Worm (Caenorhabditis elegans) whole organism, young adult: Measurements from ENCODE around the gene C08E8.3.

ENCODE experiments used
- C17E4.6 ChIP-seq: fragments of 200-800 bp; sonication (Bioruptor generic); IDR thresholded peaks from 2 replicates; pipeline ENCODE4 v1.3.6; 2022; ENCODE audit warnings: missing genetic modification reagents, missing genetic modification characterization, missing compliant biosample characterization
- D2030.7 ChIP-seq: fragments of 200-800 bp; sonication (Bioruptor generic); IDR thresholded peaks from 2 replicates; pipeline ENCODE4 v1.3.6; 2022; ENCODE audit warnings: missing genetic modification reagents, missing genetic modification characterization, missing compliant biosample characterization
- F10E7.11 ChIP-seq: sonication (generic microtip); optimal IDR thresholded peaks from 2 replicates; lab custom pipeline; 2017; ENCODE audit warnings: mild to moderate bottlenecking, missing genetic modification characterization, moderate library complexity, missing compliant biosample characterization
- F23B12.7 ChIP-seq: sonication (generic microtip); optimal IDR thresholded peaks from 2 replicates; lab custom pipeline; 2017; ENCODE audit warnings: missing genetic modification characterization, mild to moderate bottlenecking, missing compliant biosample characterization, antibody characterized with exemption, moderate library complexity; ENCODE audit not compliant: insufficient read depth
- F37B4.10 ChIP-seq: fragments of 200-800 bp; sonication (Bioruptor generic); IDR thresholded peaks from 2 replicates; pipeline ENCODE4 v1.3.6; 2022; ENCODE audit warnings: missing genetic modification characterization, missing compliant biosample characterization
- F39B2.1 ChIP-seq: fragments of 200-800 bp; sonication (Bioruptor generic); IDR thresholded peaks from 2 replicates; pipeline ENCODE4 v1.3.6; 2022; ENCODE audit warnings: missing genetic modification reagents, missing genetic modification characterization, missing compliant biosample characterization
- F55B11.4 ChIP-seq: sonication (generic microtip); optimal IDR thresholded peaks from 2 replicates; lab custom pipeline; 2016; ENCODE audit warnings: missing compliant biosample characterization, missing genetic modification characterization, borderline replicate concordance; ENCODE audit not compliant: insufficient read depth
- K12H6.12 ChIP-seq: fragments of 200-800 bp; sonication (Bioruptor generic); optimal IDR thresholded peaks from 2 replicates; lab custom pipeline; 2018; ENCODE audit warnings: mild to moderate bottlenecking, missing genetic modification characterization, missing compliant biosample characterization
- T07F8.4 ChIP-seq: sonication (generic microtip); optimal IDR thresholded peaks from 2 replicates; lab custom pipeline; 2016; ENCODE audit warnings: mild to moderate bottlenecking, missing genetic modification characterization, moderate library complexity, missing compliant biosample characterization
- Y53F4B.3 ChIP-seq: fragments of 200-800 bp; sonication (Bioruptor generic); IDR thresholded peaks from 2 replicates; pipeline ENCODE4 v1.3.6; 2022; ENCODE audit warnings: missing genetic modification reagents, missing genetic modification characterization, missing compliant biosample characterization
- Y53G8AR.9 ChIP-seq: fragments of 200-800 bp; sonication (Bioruptor generic); conservative IDR thresholded peaks from 2 replicates; pipeline ENCODE4 v1.3.6; 2022; ENCODE audit warnings: missing genetic modification reagents, missing genetic modification characterization, missing compliant biosample characterization
- Y95B8A.8 ChIP-seq: fragments of 200-800 bp; sonication (Bioruptor generic); IDR thresholded peaks from 2 replicates; pipeline ENCODE4 v1.3.6; 2022; ENCODE audit warnings: missing genetic modification reagents, missing genetic modification characterization, missing compliant biosample characterization
- ZK185.1 ChIP-seq: sonication (generic microtip); optimal IDR thresholded peaks from 2 replicates; lab custom pipeline; 2016; ENCODE audit warnings: mild to moderate bottlenecking, missing genetic modification characterization, missing compliant biosample characterization; ENCODE audit not compliant: poor library complexity, severe bottlenecking
- aptf-3 ChIP-seq: fragments of 200-800 bp; sonication (Bioruptor generic); IDR thresholded peaks from 2 replicates; pipeline ENCODE4 v1.3.6; 2022; ENCODE audit warnings: missing genetic modification characterization, missing compliant biosample characterization
- bed-1 ChIP-seq: fragments of 200-800 bp; sonication (Bioruptor generic); IDR thresholded peaks from 2 replicates; pipeline ENCODE4 v1.3.6; 2022; ENCODE audit warnings: missing genetic modification reagents, missing genetic modification characterization, missing compliant biosample characterization
- cebp-1 ChIP-seq, 2 experiments: fragments of 200-800 bp in 1 of 2; sonication (Bioruptor generic) in 1 of 2; sonication (generic microtip) in 1 of 2; IDR thresholded peaks in 1 of 2; optimal IDR thresholded peaks in 1 of 2; 2 replicates each; pipeline versions ENCODE4 v1.3.6 to Lab custom; 2017 to 2022; ENCODE audit warnings: missing compliant biosample characterization in 2 of 2, missing genetic modification characterization in 2 of 2, mild to moderate bottlenecking in 1 of 2, missing genetic modification reagents in 1 of 2, moderate library complexity in 1 of 2
- ceh-100 ChIP-seq: fragments of 200-800 bp; sonication (Bioruptor generic); IDR thresholded peaks from 2 replicates; pipeline ENCODE4 v1.3.6; 2022; ENCODE audit warnings: missing genetic modification reagents, missing genetic modification characterization, missing compliant biosample characterization
- ceh-58 ChIP-seq: fragments of 200-800 bp; sonication (Bioruptor generic); IDR thresholded peaks from 2 replicates; pipeline ENCODE4 v1.3.6; 2022; ENCODE audit warnings: missing genetic modification characterization, missing compliant biosample characterization
- die-1 ChIP-seq: sonication (generic microtip); optimal IDR thresholded peaks from 2 replicates; lab custom pipeline; 2016; ENCODE audit warnings: missing genotype, mild to moderate bottlenecking, missing genetic modification characterization, missing compliant biosample characterization
- dpff-1 ChIP-seq: sonication (generic microtip); optimal IDR thresholded peaks from 2 replicates; lab custom pipeline; 2017; ENCODE audit warnings: mild to moderate bottlenecking, missing genetic modification characterization, missing compliant biosample characterization
- dpl-1 ChIP-seq: fragments of 150-350 bp; optimal IDR thresholded peaks from 2 replicates; lab custom pipeline; 2014; ENCODE audit warnings: missing biosample characterization, missing genetic modification reagents, missing genetic modification characterization
- efl-1 ChIP-seq: fragments of 150-350 bp; optimal IDR thresholded peaks from 2 replicates; lab custom pipeline; 2014; ENCODE audit warnings: missing biosample characterization, missing genetic modification reagents, missing genetic modification characterization
- egl-18 ChIP-seq: fragments of 200-800 bp; sonication (Bioruptor generic); IDR thresholded peaks from 2 replicates; pipeline ENCODE4 v1.3.6; 2022; ENCODE audit warnings: missing genetic modification reagents, missing genetic modification characterization, missing compliant biosample characterization
- fkh-3 ChIP-seq: sonication (generic microtip); optimal IDR thresholded peaks from 2 replicates; lab custom pipeline; 2016; ENCODE audit warnings: mild to moderate bottlenecking, missing genetic modification characterization, missing compliant biosample characterization
- hmg-20 ChIP-seq: fragments of 200-800 bp; sonication (Bioruptor generic); IDR thresholded peaks from 2 replicates; pipeline ENCODE4 v1.3.6; 2022; ENCODE audit warnings: missing genetic modification reagents, missing genetic modification characterization, missing compliant biosample characterization
- let-607 ChIP-seq, 2 experiments: fragments of 200-800 bp in 1 of 2; sonication (Bioruptor generic) in 1 of 2; sonication (generic microtip) in 1 of 2; optimal IDR thresholded peaks; 2 replicates each; lab custom pipeline; 2016 to 2018; ENCODE audit warnings: mild to moderate bottlenecking in 2 of 2, missing compliant biosample characterization in 2 of 2, missing genetic modification characterization in 2 of 2, moderate library complexity in 2 of 2, missing genotype in 1 of 2
- lin-26 ChIP-seq: fragments of 200-800 bp; sonication (Bioruptor generic); IDR thresholded peaks from 2 replicates; pipeline ENCODE4 v1.3.6; 2022; ENCODE audit warnings: missing genetic modification reagents, missing genetic modification characterization, missing compliant biosample characterization
- lin-54 ChIP-seq: fragments of 200-800 bp; sonication (Bioruptor generic); optimal IDR thresholded peaks from 2 replicates; lab custom pipeline; 2018; ENCODE audit warnings: mild to moderate bottlenecking, missing genetic modification characterization, missing compliant biosample characterization
- lir-1 ChIP-seq: fragments of 200-800 bp; sonication (Bioruptor generic); conservative IDR thresholded peaks from 2 replicates; pipeline ENCODE4 v1.3.6; 2022; ENCODE audit warnings: missing genetic modification reagents, missing genetic modification characterization, missing compliant biosample characterization
- lsl-1 ChIP-seq: fragments of 200-800 bp; sonication (Bioruptor generic); optimal IDR thresholded peaks from 2 replicates; lab custom pipeline; 2018; ENCODE audit warnings: mild to moderate bottlenecking, missing genetic modification characterization, moderate library complexity, missing compliant biosample characterization
- madf-6 ChIP-seq: fragments of 200-800 bp; sonication (Bioruptor generic); IDR thresholded peaks from 2 replicates; pipeline ENCODE4 v1.3.6; 2022; ENCODE audit warnings: missing genetic modification reagents, missing genetic modification characterization, missing compliant biosample characterization
- madf-8 ChIP-seq: fragments of 200-800 bp; sonication (Bioruptor generic); conservative IDR thresholded peaks from 2 replicates; pipeline ENCODE4 v1.3.6; 2022; ENCODE audit warnings: missing genetic modification reagents, missing genetic modification characterization, missing compliant biosample characterization
- mel-28 ChIP-seq: sonication (generic microtip); optimal IDR thresholded peaks from 2 replicates; lab custom pipeline; 2016; ENCODE audit warnings: borderline replicate concordance, mild to moderate bottlenecking, missing genetic modification characterization, missing compliant biosample characterization
- mes-4 ChIP-seq: sonication (generic microtip); optimal IDR thresholded peaks from 2 replicates; lab custom pipeline; 2016; ENCODE audit warnings: missing genotype, missing genetic modification characterization, missing compliant biosample characterization
- nfyb-1 ChIP-seq: fragments of 200-800 bp; sonication (Bioruptor generic); IDR thresholded peaks from 2 replicates; pipeline ENCODE4 v1.3.6; 2022; ENCODE audit warnings: missing genetic modification reagents, missing genetic modification characterization, missing compliant biosample characterization
- pha-4 ChIP-seq: fragments of 150-350 bp; sonication (generic microtip); optimal IDR thresholded peaks from 2 replicates; lab custom pipeline; 2014; ENCODE audit warnings: missing biosample characterization, missing genetic modification reagents, missing genetic modification characterization
- snpc-1.1 ChIP-seq: sonication (generic microtip); optimal IDR thresholded peaks from 2 replicates; lab custom pipeline; 2017; ENCODE audit warnings: missing genetic modification characterization, mild to moderate bottlenecking, missing compliant biosample characterization, antibody characterized with exemption, moderate library complexity, missing genotype, missing genetic modification reagents; ENCODE audit not compliant: insufficient read depth
- tbp1 ChIP-seq: fragments of 200-800 bp; sonication (Bioruptor generic); optimal IDR thresholded peaks from 2 replicates; lab custom pipeline; 2018; ENCODE audit warnings: mild to moderate bottlenecking, missing genetic modification characterization, missing compliant biosample characterization
- xnd-1 ChIP-seq: sonication (generic microtip); optimal IDR thresholded peaks from 2 replicates; lab custom pipeline; 2016; ENCODE audit warnings: missing genotype, missing genetic modification reagents, missing genetic modification characterization, missing compliant biosample characterization
- zim-3 ChIP-seq: sonication (generic microtip); optimal IDR thresholded peaks from 2 replicates; lab custom pipeline; 2017; ENCODE audit warnings: mild to moderate bottlenecking, missing genetic modification characterization, moderate library complexity, missing compliant biosample characterization
- ztf-18 ChIP-seq: sonication (generic microtip); optimal IDR thresholded peaks from 2 replicates; lab custom pipeline; 2016; ENCODE audit warnings: missing genotype, mild to moderate bottlenecking, missing genetic modification characterization, missing compliant biosample characterization
- ztf-26 ChIP-seq: sonication (generic microtip); optimal IDR thresholded peaks from 2 replicates; lab custom pipeline; 2017; ENCODE audit warnings: missing genetic modification characterization, missing compliant biosample characterization

C08E8.3 gene

ce11 chrV:18378819-18379218 lies 28.9 kb downstream of the C08E8.3 start, which contains the start of gene Y51A2B.8:
Gene Y51A2B.8 (plus strand): TSS chrV:18379119.
- no peak for TF ChIP-seq tbp1 (GFP tag; lab: Kevin White, UChicago)

- TF ChIP-seq C17E4.6 (GFP tag; lab: Robert Waterston, UW): no peak
- no peak for TF ChIP-seq xnd-1 (tag; lab: Kevin White, UChicago)
- TF ChIP-seq lin-54 (GFP tag; lab: Kevin White, UChicago): no peak
- no peak for TF ChIP-seq F55B11.4 (tag; lab: Kevin White, UChicago)
- TF ChIP-seq lsl-1: no peak
- TF ChIP-seq lin-26 (GFP tag; lab: Robert Waterston, UW): no peak
- TF ChIP-seq ceh-58 (GFP tag; lab: Robert Waterston, UW): no peak
- TF ChIP-seq D2030.7 (GFP tag; lab: Robert Waterston, UW): no peak
- TF ChIP-seq Y95B8A.8 (GFP tag; lab: Robert Waterston, UW): no peak
- no peak for TF ChIP-seq madf-8
- no peak for TF ChIP-seq ztf-18 (tag; lab: Kevin White, UChicago)
- no peak for TF ChIP-seq K12H6.12 (tag; lab: Kevin White, UChicago)
- no peak for TF ChIP-seq let-607 (tag; optimal IDR thresholded peaks at IDR 0.05; lab: Kevin White, UChicago)
- TF ChIP-seq T07F8.4: no peak
- no peak for TF ChIP-seq madf-6
- TF ChIP-seq zim-3 (tag; lab: Kevin White, UChicago): no peak
- TF ChIP-seq fkh-3 (tag; lab: Kevin White, UChicago): no peak
- no peak for TF ChIP-seq F39B2.1
- TF ChIP-seq ZK185.1 (tag; lab: Kevin White, UChicago): no peak
- no peak for TF ChIP-seq mes-4
Measured at ce11 chrV:18382590-18382989, 32.7 kb downstream of the C08E8.3 start, which contains the start of gene nhr-288. Gene nhr-288 (minus strand): TSS chrV:18382690.

DNA sequence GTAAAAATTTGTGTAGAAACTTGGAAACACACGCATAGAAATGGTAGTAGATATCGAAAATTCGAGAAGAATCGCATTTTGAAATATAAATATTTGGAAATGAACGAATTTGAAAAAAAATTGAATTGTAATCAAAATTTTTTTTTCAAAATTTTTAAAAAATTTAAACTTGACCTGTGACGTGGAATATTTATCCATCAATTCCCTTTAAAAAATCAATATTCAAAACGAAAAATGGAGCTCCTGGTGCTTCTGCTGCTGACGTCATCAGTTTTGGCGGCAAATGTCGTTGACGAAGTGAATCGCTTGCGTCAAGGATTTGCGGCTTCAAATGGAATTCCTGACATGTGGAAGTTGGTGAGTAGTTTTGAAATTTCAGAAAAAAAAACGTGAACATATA lies 39.1 kb downstream of the C08E8.3 start, which contains the start of the genes Y51A2B.4 and Y51A2B.5:
TSS of gene Y51A2B.4 (minus strand) at position 101 of the 400 bp plus-strand sequence.
TSS of gene Y51A2B.5 (plus strand) at position 232 of the 400 bp plus-strand sequence.
- TF ChIP-seq dpl-1: no peak
- TF ChIP-seq efl-1 (GFP tag; lab: Kevin White, UChicago): no peak
- no peak for TF ChIP-seq Y53F4B.3 (GFP tag; lab: Robert Waterston, UW)
- no peak for TF ChIP-seq dpff-1 (tag; lab: Kevin White, UChicago)
- TF ChIP-seq, all 124 proteins: peak for 0

- TF ChIP-seq bed-1 (no peak), pha-4 (tag; lab: Kevin White, UChicago) (no peak), Y53F4B.3 (GFP tag; lab: Robert Waterston, UW) (no peak), Y53G8AR.9 (GFP tag; lab: Robert Waterston, UW) (no peak), aptf-3 (GFP tag; lab: Robert Waterston, UW) (no peak), mel-28 (no peak)
Measured at ce11 chrV:18394203-18394602, 44.3 kb downstream of the C08E8.3 start, which contains the start of gene Y51A2B.6. Gene Y51A2B.6 (minus strand): TSS chrV:18394303.

ce11 chrV:18395649-18396048 lies 45.7 kb downstream of the C08E8.3 start, which contains the start of gene Y51A2B.9:
Gene Y51A2B.9 (minus strand): TSS chrV:18395749.
- TF ChIP-seq ceh-100 (GFP tag; lab: Robert Waterston, UW): no peak
- no peak for TF ChIP-seq cebp-1 (GFP tag; IDR thresholded peaks at IDR 0.05; lab: Robert Waterston, UW)
- TF ChIP-seq cebp-1 (tag; optimal IDR thresholded peaks at IDR 0.05; lab: Kevin White, UChicago): no peak
- no peak for TF ChIP-seq die-1 (tag; lab: Kevin White, UChicago)
- no peak for TF ChIP-seq egl-18 (GFP tag; lab: Robert Waterston, UW)
- no peak for TF ChIP-seq T07F8.4
- no peak for TF ChIP-seq F23B12.7 (tag; lab: Kevin White, UChicago)
- no peak for TF ChIP-seq snpc-1.1
- TF ChIP-seq ztf-26 (tag; lab: Kevin White, UChicago): no peak
- TF ChIP-seq hmg-20 (GFP tag; lab: Robert Waterston, UW): no peak
- TF ChIP-seq fkh-3 (tag; lab: Kevin White, UChicago): no peak
- TF ChIP-seq lir-1 (GFP tag; lab: Robert Waterston, UW): no peak
- TF ChIP-seq nfyb-1 (GFP tag; lab: Robert Waterston, UW): no peak
- TF ChIP-seq ztf-18 (tag; lab: Kevin White, UChicago): no peak
- no peak for TF ChIP-seq F10E7.11 (tag; lab: Kevin White, UChicago)
- no peak for TF ChIP-seq F37B4.10
